Fruit fly (Drosophila melanogaster) whole organism, embryonic: ENCODE measurements around the gene GluRIA.

ENCODE experiments used
- Adf1 ChIP-seq: fragments of 200-800 bp; sonication (Bioruptor generic); IDR thresholded peaks from 2 replicates; pipeline ENCODE4 v1.3.6; 2022; ENCODE audit warnings: missing biosample characterization, missing genetic modification characterization
- Aef1 ChIP-seq: fragments of 200-800 bp; sonication (Bioruptor generic); IDR thresholded peaks from 3 replicates; pipeline ENCODE4 v1.3.6; 2022; ENCODE audit warnings: missing biosample characterization, missing genetic modification characterization
- Awh ChIP-seq: fragments of 200-800 bp; sonication (Bioruptor generic); IDR thresholded peaks from 2 replicates; pipeline ENCODE4, ENCODE4 v1.3.6; 2022; ENCODE audit warnings: missing biosample characterization, missing genetic modification characterization
- CG10209 ChIP-seq: fragments of 200-800 bp; sonication (Bioruptor generic); optimal IDR thresholded peaks from 3 replicates; lab custom pipeline; 2017; ENCODE audit warnings: missing biosample characterization, mild to moderate bottlenecking, missing genetic modification characterization, missing genetic modification reagents
- CG10543 ChIP-seq: fragments of 200-800 bp; sonication (Bioruptor generic); optimal IDR thresholded peaks from 3 replicates; lab custom pipeline; 2017; ENCODE audit warnings: missing biosample characterization, mild to moderate bottlenecking, missing genetic modification characterization, moderate library complexity
- CG11247 ChIP-seq: fragments of 200-800 bp; sonication (Bioruptor generic); IDR thresholded peaks from 2 replicates; pipeline ENCODE4 v1.3.6; 2022; ENCODE audit warnings: missing biosample characterization, missing genetic modification characterization
- CG11695 ChIP-seq: fragments of 200-800 bp; sonication (Bioruptor generic); IDR thresholded peaks from 3 replicates; pipeline ENCODE4 v1.3.6; 2022; ENCODE audit warnings: missing biosample characterization, missing genetic modification characterization
- CG11723 ChIP-seq: fragments of 200-800 bp; sonication (Bioruptor generic); optimal IDR thresholded peaks from 2 replicates; lab custom pipeline; 2017; ENCODE audit warnings: missing biosample characterization, mild to moderate bottlenecking, missing genetic modification characterization
- CG12071 ChIP-seq: fragments of 200-800 bp; sonication (Bioruptor generic); optimal IDR thresholded peaks from 3 replicates; lab custom pipeline; 2018; ENCODE audit warnings: missing biosample characterization, mild to moderate bottlenecking, missing genetic modification characterization
- CG13123 ChIP-seq: fragments of 200-800 bp; sonication (Bioruptor generic); optimal IDR thresholded peaks from 2 replicates; lab custom pipeline; 2016; ENCODE audit warnings: missing biosample characterization, missing genetic modification characterization
- CG15269 ChIP-seq: fragments of 200-800 bp; sonication (Bioruptor generic); optimal IDR thresholded peaks from 2 replicates; lab custom pipeline; 2018; ENCODE audit warnings: missing biosample characterization, mild to moderate bottlenecking, missing genetic modification characterization, moderate library complexity
- CG15514 ChIP-seq: fragments of 200-800 bp; sonication (Bioruptor generic); optimal IDR thresholded peaks from 3 replicates; lab custom pipeline; 2017; ENCODE audit warnings: missing biosample characterization, missing genetic modification characterization, mild to moderate bottlenecking, moderate library complexity, missing genetic modification reagents
- CG18599 ChIP-seq: fragments of 200-800 bp; sonication (Bioruptor generic); optimal IDR thresholded peaks from 3 replicates; lab custom pipeline; 2017; ENCODE audit warnings: missing biosample characterization, missing genetic modification characterization, mild to moderate bottlenecking, moderate library complexity, missing genetic modification reagents
- CG2120 ChIP-seq: fragments of 200-800 bp; sonication (Bioruptor generic); optimal IDR thresholded peaks from 3 replicates; lab custom pipeline; 2016; ENCODE audit warnings: missing biosample characterization, missing genetic modification characterization
- CG2875 ChIP-seq: fragments of 200-800 bp; sonication (Bioruptor generic); optimal IDR thresholded peaks from 2 replicates; lab custom pipeline; 2017; ENCODE audit warnings: missing biosample characterization, mild to moderate bottlenecking, missing genetic modification characterization, missing genetic modification reagents
- CG43689 ChIP-seq: fragments of 200-800 bp; sonication (Bioruptor generic); IDR thresholded peaks from 2 replicates; pipeline ENCODE4 v1.3.6; 2022; ENCODE audit warnings: missing biosample characterization, missing genetic modification characterization
- CG5180 ChIP-seq: fragments of 200-800 bp; sonication (Bioruptor generic); optimal IDR thresholded peaks from 3 replicates; lab custom pipeline; 2017; ENCODE audit warnings: missing biosample characterization, missing genetic modification characterization, mild to moderate bottlenecking, moderate library complexity, missing genetic modification reagents
- CG7928 ChIP-seq: fragments of 200-800 bp; sonication (Bioruptor generic); optimal IDR thresholded peaks from 2 replicates; lab custom pipeline; 2017; ENCODE audit warnings: missing biosample characterization, mild to moderate bottlenecking, missing genetic modification characterization
- CG8290 ChIP-seq, 3 experiments: fragments of 200-800 bp; sonication (Bioruptor generic); optimal IDR thresholded peaks; 2 replicates each; lab custom pipeline; 2016 to 2019; ENCODE audit warnings: missing biosample characterization in 3 of 3, missing genetic modification characterization in 3 of 3, mild to moderate bottlenecking in 2 of 3, moderate library complexity in 1 of 3
- CG9727 ChIP-seq: fragments of 200-800 bp; sonication (Bioruptor generic); optimal IDR thresholded peaks from 3 replicates; lab custom pipeline; 2017; ENCODE audit warnings: missing biosample characterization, mild to moderate bottlenecking, missing genetic modification characterization
- Dip2 ChIP-seq: fragments of 200-800 bp; sonication (Bioruptor generic); IDR thresholded peaks from 2 replicates; pipeline ENCODE4 v1.3.6; 2022; ENCODE audit warnings: missing biosample characterization, missing genetic modification characterization
- E2f1 ChIP-seq: fragments of 200-800 bp; sonication (Bioruptor generic); IDR thresholded peaks from 2 replicates; pipeline ENCODE4 v1.3.6; 2022; ENCODE audit warnings: missing biosample characterization, missing genetic modification characterization
- ERR ChIP-seq: fragments of 200-800 bp; sonication (Bioruptor generic); optimal IDR thresholded peaks from 2 replicates; lab custom pipeline; 2016; ENCODE audit warnings: missing biosample characterization, missing genetic modification characterization
- Fer3 ChIP-seq: fragments of 200-800 bp; sonication (Bioruptor generic); optimal IDR thresholded peaks from 2 replicates; lab custom pipeline; 2018; ENCODE audit warnings: missing biosample characterization, mild to moderate bottlenecking, missing genetic modification characterization, moderate library complexity
- GATAe ChIP-seq: fragments of 200-800 bp; sonication (Bioruptor generic); conservative IDR thresholded peaks from 2 replicates; pipeline ENCODE4 v1.3.6; 2022; ENCODE audit warnings: missing biosample characterization, missing genetic modification characterization
- H2.0 ChIP-seq: fragments of 200-800 bp; sonication (Bioruptor generic); IDR thresholded peaks from 2 replicates; pipeline ENCODE4 v1.3.6; 2022; ENCODE audit warnings: missing biosample characterization, missing genetic modification characterization
- HHEX ChIP-seq: fragments of 200-800 bp; sonication (Bioruptor generic); optimal IDR thresholded peaks from 3 replicates; lab custom pipeline; 2017; ENCODE audit warnings: missing biosample characterization, mild to moderate bottlenecking, missing genetic modification characterization, missing genetic modification reagents
- Hmr ChIP-seq: fragments of 200-800 bp; sonication (Bioruptor generic); optimal IDR thresholded peaks from 3 replicates; lab custom pipeline; 2017; ENCODE audit warnings: mild to moderate bottlenecking, missing biosample characterization, missing genetic modification reagents, missing genetic modification characterization
- MBD-R2 ChIP-seq: fragments of 200-800 bp; sonication (Bioruptor generic); IDR thresholded peaks from 2 replicates; pipeline ENCODE4 v1.3.6; 2022; ENCODE audit warnings: missing biosample characterization, missing genetic modification characterization
- Meics ChIP-seq: fragments of 200-800 bp; sonication (Bioruptor generic); optimal IDR thresholded peaks from 2 replicates; lab custom pipeline; 2017; ENCODE audit warnings: missing biosample characterization, mild to moderate bottlenecking, missing genetic modification characterization
- PHDP ChIP-seq: fragments of 200-800 bp; sonication (Bioruptor generic); optimal IDR thresholded peaks from 3 replicates; lab custom pipeline; 2018; ENCODE audit warnings: missing biosample characterization, mild to moderate bottlenecking, missing genetic modification characterization, moderate library complexity
- Side ChIP-seq: fragments of 200-800 bp; sonication (Bioruptor generic); optimal IDR thresholded peaks from 2 replicates; lab custom pipeline; 2016; ENCODE audit warnings: missing biosample characterization, missing genetic modification characterization
- Xrp1 ChIP-seq: fragments of 200-800 bp; sonication (Bioruptor generic); IDR thresholded peaks from 2 replicates; pipeline ENCODE4 v1.3.6; 2022; ENCODE audit warnings: missing biosample characterization, missing genetic modification characterization
- ap ChIP-seq: fragments of 200-800 bp; sonication (Bioruptor generic); IDR thresholded peaks from 2 replicates; pipeline ENCODE4 v1.3.6; 2022; ENCODE audit warnings: missing biosample characterization, missing genetic modification characterization
- ase ChIP-seq: fragments of 200-800 bp; sonication (Bioruptor generic); IDR thresholded peaks from 3 replicates; pipeline ENCODE4 v1.3.6; 2022; ENCODE audit warnings: missing biosample characterization, missing genetic modification characterization
- bab2 ChIP-seq: fragments of 200-800 bp; sonication (Bioruptor generic); optimal IDR thresholded peaks from 2 replicates; lab custom pipeline; 2016; ENCODE audit warnings: missing biosample characterization, missing genetic modification characterization
- chinmo ChIP-seq: fragments of 200-800 bp; sonication (Bioruptor generic); IDR thresholded peaks from 4 replicates; pipeline ENCODE4 v1.3.6; 2022; ENCODE audit warnings: missing biosample characterization, missing genetic modification characterization; ENCODE audit not compliant: partially characterized antibody
- crc ChIP-seq: fragments of 200-800 bp; sonication (Bioruptor generic); optimal IDR thresholded peaks from 2 replicates; lab custom pipeline; 2016; ENCODE audit warnings: missing biosample characterization, missing genetic modification characterization
- lab ChIP-seq: fragments of 200-800 bp; sonication (Bioruptor generic); optimal IDR thresholded peaks from 3 replicates; lab custom pipeline; 2017; ENCODE audit warnings: missing biosample characterization, missing genetic modification characterization, mild to moderate bottlenecking, moderate library complexity, missing genetic modification reagents
- nau ChIP-seq: fragments of 200-800 bp; sonication (Bioruptor generic); optimal IDR thresholded peaks from 3 replicates; lab custom pipeline; 2017; ENCODE audit warnings: missing biosample characterization, mild to moderate bottlenecking, missing genetic modification characterization, missing genetic modification reagents
- otp ChIP-seq: fragments of 200-800 bp; sonication (Bioruptor generic); IDR thresholded peaks from 3 replicates; pipeline ENCODE4, ENCODE4 v1.3.6; 2022; ENCODE audit warnings: missing biosample characterization, missing genetic modification characterization
- pan ChIP-seq, 4 experiments: fragments of >200 bp in 3 of 4; fragments of 200-800 bp in 1 of 4; sonication (Bioruptor generic) in 1 of 4; optimal IDR thresholded peaks in 3 of 4; IDR thresholded peaks in 1 of 4; 2 replicates each; pipeline versions ENCODE4 v1.3.6 to Lab custom; 2017 to 2022; ENCODE audit warnings: missing biosample characterization in 2 of 4, missing genetic modification characterization in 2 of 4, mixed read lengths in 1 of 4
- pzg ChIP-seq: fragments of 200-800 bp; sonication (Bioruptor generic); optimal IDR thresholded peaks from 3 replicates; lab custom pipeline; 2018; ENCODE audit warnings: missing biosample characterization, mild to moderate bottlenecking, missing genetic modification characterization, moderate library complexity
- slbo ChIP-seq: fragments of 200-800 bp; sonication (Bioruptor generic); IDR thresholded peaks from 2 replicates; pipeline ENCODE4 v1.3.6; 2022; ENCODE audit warnings: missing biosample characterization, missing genetic modification characterization
- tgo ChIP-seq: fragments of 200-800 bp; sonication (Bioruptor generic); IDR thresholded peaks from 3 replicates; pipeline ENCODE4 v1.3.6; 2022; ENCODE audit warnings: missing biosample characterization, missing genetic modification characterization
- unc-4 ChIP-seq: fragments of 200-800 bp; sonication (Bioruptor generic); IDR thresholded peaks from 2 replicates; pipeline ENCODE4 v1.3.6; 2022; ENCODE audit warnings: missing biosample characterization, missing genetic modification characterization; ENCODE audit not compliant: partially characterized antibody
- vnd ChIP-seq: fragments of 200-800 bp; sonication (Bioruptor generic); IDR thresholded peaks from 3 replicates; pipeline ENCODE4 v1.3.6; 2022; ENCODE audit warnings: missing biosample characterization, missing genetic modification characterization; ENCODE audit not compliant: partially characterized antibody
- wek ChIP-seq: fragments of 200-800 bp; sonication (Bioruptor generic); optimal IDR thresholded peaks from 3 replicates; lab custom pipeline; 2018; ENCODE audit warnings: missing biosample characterization, mild to moderate bottlenecking, missing genetic modification characterization, moderate library complexity

GluRIA gene

dm6 chr3L:6612637-6613036 lies 11.2 kb upstream of the GluRIA start (continued):
- TF ChIP-seq CG5180: peak; percentile 0
- TF ChIP-seq CG11247 (GFP tag; lab: Robert Waterston, UW): peak; percentile 45; the same call in 1 of the 2 replicates
- peak; percentile 45 for TF ChIP-seq nau (GFP tag; lab: Kevin White, UChicago)
- peak; percentile 15 for TF ChIP-seq CG2875
- TF ChIP-seq ERR: no peak
- no peak for TF ChIP-seq crc (GFP tag; lab: Kevin White, UChicago)
- TF ChIP-seq unc-4 (GFP tag; lab: Robert Waterston, UW): no peak
- TF ChIP-seq CG9727 (GFP tag; lab: Kevin White, UChicago): peak; percentile 26
- TF ChIP-seq lab (GFP tag; lab: Kevin White, UChicago): peak; percentile 69
- TF ChIP-seq CG15269 (tag; lab: Kevin White, UChicago): peak; percentile 15
- TF ChIP-seq GATAe (GFP tag; lab: Robert Waterston, UW): peak; percentile 25; the same call in 1 of the 2 replicates
- peak; percentile 57 for TF ChIP-seq wek (GFP tag; lab: Kevin White, UChicago)
- TF ChIP-seq Meics: peak; percentile 13
- TF ChIP-seq CG13123 (GFP tag; lab: Kevin White, UChicago): no peak
- TF ChIP-seq CG15514 (GFP tag; lab: Kevin White, UChicago): peak; percentile 23
- TF ChIP-seq CG11723 (GFP tag; lab: Kevin White, UChicago): peak; percentile 10
- peak; percentile 18 for TF ChIP-seq bab2 (GFP tag; lab: Kevin White, UChicago)
- 0 out of 3 replicates have a peak, but pooled peaks have one; percentile 21 for TF ChIP-seq tgo (GFP tag; lab: Robert Waterston, UW)
- peak; percentile 11; the same call in 1 of the 2 replicates for TF ChIP-seq H2.0 (GFP tag; lab: Robert Waterston, UW)
- no peak for TF ChIP-seq ap (GFP tag; lab: Robert Waterston, UW)
- TF ChIP-seq CG43689 (GFP tag; lab: Robert Waterston, UW): 0 out of 2 replicates have a peak, but pooled peaks have one; percentile 27
- no peak for TF ChIP-seq CG2120 (GFP tag; lab: Kevin White, UChicago)
- peak; percentile 18; the same call in 1 of the 2 replicates for TF ChIP-seq E2f1 (GFP tag; lab: Robert Waterston, UW)
- peak; percentile 9 for TF ChIP-seq PHDP (tag; lab: Kevin White, UChicago)
- no peak for TF ChIP-seq CG8290 (GFP tag; optimal IDR thresholded peaks at IDR 0.05; lab: Kevin White, UChicago)
- TF ChIP-seq CG8290 (tag; optimal IDR thresholded peaks at IDR 0.05; lab: Kevin White, UChicago): peak in 1 of 2 experiments; percentile 53
- TF ChIP-seq chinmo: 0 out of 4 replicates have a peak, but pooled peaks have one; percentile 20
- TF ChIP-seq pan (optimal IDR thresholded peaks at IDR 0.05; lab: Kevin White, UChicago): no peak
- TF ChIP-seq pan (GFP tag; optimal IDR thresholded peaks at IDR 0.05 in 1 of 2, IDR thresholded peaks at IDR 0.05 in 1 of 2): peak in 1 of 2 experiments; percentile 55
- peak; percentile 54 for TF ChIP-seq CG12071 (GFP tag; lab: Kevin White, UChicago)
- peak; percentile 52; the same call in 1 of the 3 replicates for TF ChIP-seq CG11695 (GFP tag; lab: Robert Waterston, UW)
- no peak for TF ChIP-seq Dip2 (GFP tag; lab: Robert Waterston, UW)
- peak; percentile 18 for TF ChIP-seq Fer3
- no peak for TF ChIP-seq Adf1 (GFP tag; lab: Robert Waterston, UW)
- TF ChIP-seq vnd (GFP tag; lab: Robert Waterston, UW): no peak
- peak; percentile 50 for TF ChIP-seq HHEX (GFP tag; lab: Kevin White, UChicago)
- TF ChIP-seq Hmr: peak; percentile 44
- TF ChIP-seq Awh (GFP tag; lab: Robert Waterston, UW): 0 out of 2 replicates have a peak, but pooled peaks have one; percentile 28
- TF ChIP-seq otp (GFP tag; lab: Robert Waterston, UW): peak; percentile 52; the same call in 1 of the 3 replicates
- peak; percentile 18 for TF ChIP-seq CG18599 (GFP tag; lab: Kevin White, UChicago)
- TF ChIP-seq ase (GFP tag; lab: Robert Waterston, UW): 0 out of 3 replicates have a peak, but pooled peaks have one; percentile 29
- TF ChIP-seq MBD-R2 (GFP tag; lab: Robert Waterston, UW): peak; percentile 19; the same call in 1 of the 2 replicates
- TF ChIP-seq Xrp1 (GFP tag; lab: Robert Waterston, UW): peak; percentile 53; the same call in 1 of the 2 replicates
- peak; percentile 30 for TF ChIP-seq CG10209
- no peak for TF ChIP-seq pzg (GFP tag; lab: Kevin White, UChicago)
- TF ChIP-seq Aef1 (GFP tag; lab: Robert Waterston, UW): no peak
- peak; percentile 14 for TF ChIP-seq Side (GFP tag; lab: Kevin White, UChicago)
- TF ChIP-seq CG10543 (GFP tag; lab: Kevin White, UChicago): peak; percentile 18
- peak; percentile 25; the same call in 1 of the 2 replicates for TF ChIP-seq slbo
- TF ChIP-seq CG7928: no peak
